Worm (Caenorhabditis elegans) whole organism, L3 larva: ENCODE data around the gene sri-30.

ENCODE experiments used
- R02D3.7 ChIP-seq: fragments of 150-350 bp; optimal IDR thresholded peaks from 2 replicates; lab custom pipeline; 2014; ENCODE audit warnings: missing biosample characterization, missing genetic modification characterization
- aly-2 ChIP-seq: fragments of 150-350 bp; optimal IDR thresholded peaks from 2 replicates; lab custom pipeline; 2014; ENCODE audit warnings: missing biosample characterization, missing genetic modification characterization
- ama-1 ChIP-seq: fragments of 150-350 bp; optimal IDR thresholded peaks from 2 replicates; lab custom pipeline; 2018
- ceh-16 ChIP-seq: sonication (generic microtip); optimal IDR thresholded peaks from 2 replicates; lab custom pipeline; 2017; ENCODE audit warnings: missing biosample characterization, missing genetic modification characterization
- ceh-28 ChIP-seq: fragments of 150-350 bp; optimal IDR thresholded peaks from 2 replicates; lab custom pipeline; 2014; ENCODE audit warnings: missing biosample characterization, missing genetic modification reagents, missing genetic modification characterization
- ceh-82 ChIP-seq: fragments of 150-350 bp; optimal IDR thresholded peaks from 2 replicates; lab custom pipeline; 2014; ENCODE audit warnings: missing biosample characterization, missing genetic modification characterization
- ceh-9 ChIP-seq: sonication (generic microtip); optimal IDR thresholded peaks from 2 replicates; lab custom pipeline; 2018; ENCODE audit warnings: missing biosample characterization, missing genetic modification characterization
- daf-12 ChIP-seq: fragments of 150-350 bp; optimal IDR thresholded peaks from 2 replicates; lab custom pipeline; 2014; ENCODE audit warnings: missing biosample characterization, missing genetic modification reagents, missing genetic modification characterization
- egl-27 ChIP-seq: sonication (generic microtip); optimal IDR thresholded peaks from 4 replicates; lab custom pipeline; 2017; ENCODE audit warnings: missing biosample characterization, missing genetic modification reagents, missing genetic modification characterization
- elt-1 ChIP-seq: fragments of 150-350 bp; optimal IDR thresholded peaks from 2 replicates; lab custom pipeline; 2014; ENCODE audit warnings: missing biosample characterization, missing genetic modification characterization
- elt-2 ChIP-seq: sonication (generic microtip); optimal IDR thresholded peaks from 2 replicates; lab custom pipeline; 2016; ENCODE audit warnings: missing genetic modification reagents, mild to moderate bottlenecking, missing genetic modification characterization, missing compliant biosample characterization
- elt-3 ChIP-seq, 3 experiments: fragments of 150-350 bp in 1 of 3; sonication (generic microtip) in 2 of 3; optimal IDR thresholded peaks; 2 replicates in 2 of 3; 4 replicates in 1 of 3; lab custom pipeline; 2014 to 2017; ENCODE audit warnings: missing biosample characterization in 3 of 3, missing genetic modification characterization in 3 of 3
- fkh-10 ChIP-seq: sonication (generic microtip); optimal IDR thresholded peaks from 2 replicates; lab custom pipeline; 2017; ENCODE audit warnings: missing biosample characterization, missing genetic modification reagents, missing genetic modification characterization
- fkh-2 ChIP-seq: fragments of 150-350 bp; optimal IDR thresholded peaks from 2 replicates; lab custom pipeline; 2014; ENCODE audit warnings: missing biosample characterization, missing genetic modification reagents, missing genetic modification characterization
- jun-1 ChIP-seq: fragments of 150-350 bp; optimal IDR thresholded peaks from 2 replicates; lab custom pipeline; 2014; ENCODE audit warnings: missing biosample characterization, missing genetic modification reagents, missing genetic modification characterization
- lin-15B ChIP-seq: fragments of 150-350 bp; optimal IDR thresholded peaks from 2 replicates; lab custom pipeline; 2014; ENCODE audit warnings: missing biosample characterization, missing genetic modification characterization
- mml-1 ChIP-seq: fragments of 150-350 bp; sonication (generic microtip); optimal IDR thresholded peaks from 3 replicates; lab custom pipeline; 2014; ENCODE audit warnings: missing biosample characterization, missing genetic modification characterization
- nfya-1 ChIP-seq: sonication (generic microtip); optimal IDR thresholded peaks from 2 replicates; lab custom pipeline; 2017; ENCODE audit warnings: missing genetic modification characterization, mild to moderate bottlenecking, missing compliant biosample characterization, antibody characterized with exemption, moderate library complexity; ENCODE audit not compliant: insufficient read depth
- nhr-12 ChIP-seq: fragments of 150-350 bp; optimal IDR thresholded peaks from 2 replicates; lab custom pipeline; 2014; ENCODE audit warnings: missing biosample characterization, missing genetic modification characterization
- nhr-23 ChIP-seq: fragments of 150-350 bp; optimal IDR thresholded peaks from 2 replicates; lab custom pipeline; 2014; ENCODE audit warnings: missing biosample characterization, missing genetic modification reagents, missing genetic modification characterization
- nhr-25 ChIP-seq: sonication (generic microtip); optimal IDR thresholded peaks from 2 replicates; lab custom pipeline; 2017; ENCODE audit warnings: missing biosample characterization, missing genetic modification characterization
- nhr-28 ChIP-seq: fragments of 150-350 bp; optimal IDR thresholded peaks from 2 replicates; lab custom pipeline; 2014; ENCODE audit warnings: missing biosample characterization, missing genetic modification characterization
- nhr-43 ChIP-seq: sonication (generic microtip); optimal IDR thresholded peaks from 2 replicates; lab custom pipeline; 2016; ENCODE audit warnings: mild to moderate bottlenecking, missing genetic modification characterization, missing compliant biosample characterization; ENCODE audit not compliant: poor library complexity, severe bottlenecking
- nhr-67 ChIP-seq: fragments of 150-350 bp; optimal IDR thresholded peaks from 2 replicates; lab custom pipeline; 2014; ENCODE audit warnings: missing biosample characterization, missing genetic modification characterization
- nhr-76 ChIP-seq: fragments of 150-350 bp; sonication (generic microtip); optimal IDR thresholded peaks from 5 replicates; lab custom pipeline; 2014; ENCODE audit warnings: missing biosample characterization, missing genetic modification characterization
- pha-4 ChIP-seq: fragments of 150-350 bp; optimal IDR thresholded peaks from 2 replicates; lab custom pipeline; 2014; ENCODE audit warnings: missing biosample characterization, missing genetic modification reagents, missing genetic modification characterization
- pqm-1 ChIP-seq: fragments of 150-350 bp; optimal IDR thresholded peaks from 2 replicates; lab custom pipeline; 2017; ENCODE audit warnings: missing biosample characterization, missing genetic modification characterization, inconsistent platforms
- sea-2 ChIP-seq: fragments of 150-350 bp; sonication (generic microtip); optimal IDR thresholded peaks from 4 replicates; lab custom pipeline; 2014; ENCODE audit warnings: missing biosample characterization, missing genetic modification reagents, missing genetic modification characterization
- skn-1 ChIP-seq: fragments of 150-350 bp; optimal IDR thresholded peaks from 2 replicates; lab custom pipeline; 2014; ENCODE audit warnings: missing biosample characterization, missing genetic modification characterization
- snpc-4 ChIP-seq: fragments of 150-350 bp; optimal IDR thresholded peaks from 2 replicates; lab custom pipeline; 2014; ENCODE audit warnings: missing biosample characterization, missing genetic modification characterization
- tbx-2 ChIP-seq: sonication (generic microtip); optimal IDR thresholded peaks from 2 replicates; lab custom pipeline; 2016; ENCODE audit warnings: mild to moderate bottlenecking, missing genetic modification characterization, missing compliant biosample characterization
- unc-39 ChIP-seq: sonication (generic microtip); optimal IDR thresholded peaks from 4 replicates; lab custom pipeline; 2017; ENCODE audit warnings: missing biosample characterization, missing genetic modification characterization
- unc-62 ChIP-seq: fragments of 150-350 bp; sonication (generic microtip); optimal IDR thresholded peaks from 4 replicates; lab custom pipeline; 2014; ENCODE audit warnings: missing biosample characterization, missing genetic modification reagents, missing genetic modification characterization
- zag-1 ChIP-seq: fragments of 150-350 bp; optimal IDR thresholded peaks from 2 replicates; lab custom pipeline; 2014; ENCODE audit warnings: missing biosample characterization, missing genetic modification characterization
- ztf-11 ChIP-seq: fragments of 150-350 bp; optimal IDR thresholded peaks from 2 replicates; lab custom pipeline; 2014; ENCODE audit warnings: missing biosample characterization, missing genetic modification characterization
- ztf-4 ChIP-seq: fragments of 150-350 bp; optimal IDR thresholded peaks from 2 replicates; lab custom pipeline; 2014; ENCODE audit warnings: missing biosample characterization, missing genetic modification characterization

The sri-30 gene

DNA sequence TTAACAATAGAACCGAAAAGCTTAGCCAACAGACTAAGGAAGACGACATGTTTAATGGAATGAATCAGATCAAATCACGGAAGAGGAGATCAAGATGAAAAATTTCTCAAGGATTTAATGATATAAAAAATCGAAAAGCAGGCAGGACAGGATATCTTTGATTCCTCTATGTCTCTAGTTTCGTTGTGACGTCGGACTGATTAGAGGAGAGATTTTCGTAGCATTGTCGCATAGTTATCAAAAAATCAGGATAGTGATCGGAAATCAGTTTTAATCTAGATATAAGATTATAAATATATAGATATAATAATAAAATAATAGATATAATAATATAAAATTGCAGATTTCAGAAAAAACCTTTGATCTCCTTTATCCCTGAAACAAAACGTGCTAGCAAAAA is 2.6 kb upstream of the sri-30 start, which contains the start of gene B0454.8:
Gene B0454.8 (minus strand): TSS at position 101 of the 400 bp plus-strand sequence.
- TF ChIP-seq sea-2 (GFP tag; lab: Kevin White, UChicago) (no peak), daf-12 (tag; lab: Kevin White, UChicago) (no peak), elt-3 (tag; optimal IDR thresholded peaks at IDR 0.05; lab: Kevin White, UChicago) (no peak), nfya-1 (tag; lab: Kevin White, UChicago) (no peak), nhr-67 (tag; lab: Kevin White, UChicago) (no peak), fkh-10 (GFP tag; lab: Kevin White, UChicago) (no peak), zag-1 (tag; lab: Kevin White, UChicago) (no peak), nhr-23 (tag; lab: Kevin White, UChicago) (no peak), unc-62 (GFP tag; lab: Kevin White, UChicago) (no peak), ceh-9 (tag; lab: Kevin White, UChicago) (no peak), ceh-82 (tag; lab: Kevin White, UChicago) (no peak), elt-1 (tag; lab: Kevin White, UChicago) (no peak), ztf-11 (no peak), nhr-76 (tag; lab: Kevin White, UChicago) (no peak)

DNA sequence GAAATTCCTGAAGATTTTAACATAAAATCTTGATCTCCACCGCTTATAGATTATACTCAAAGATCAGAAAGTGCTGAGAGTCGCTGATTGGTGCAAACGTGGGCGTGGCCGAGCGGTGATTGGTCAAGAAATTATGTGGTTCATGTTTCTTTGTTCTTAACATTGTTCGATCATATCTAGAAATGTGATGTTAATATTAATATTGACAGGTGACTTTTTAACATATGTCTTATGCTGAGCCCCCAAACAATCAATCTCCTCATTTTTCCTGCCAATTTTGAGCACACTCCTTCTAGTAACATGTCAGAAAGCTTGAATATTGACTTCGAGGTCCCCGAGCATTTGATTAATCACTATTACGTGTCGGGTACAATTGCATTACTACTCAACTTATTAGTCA is 2.0 kb upstream of the sri-30 start, which contains the start of gene sri-29:
Gene sri-29 (plus strand): TSS at position 301 of the 400 bp plus-strand sequence.
- TF ChIP-seq nhr-43 (tag; lab: Kevin White, UChicago), result no peak
- no peak for TF ChIP-seq tbx-2 (tag; lab: Kevin White, UChicago)
- TF ChIP-seq mml-1, result no peak
- no peak for TF ChIP-seq nhr-12
- TF ChIP-seq lin-15B (tag; lab: Kevin White, UChicago), result no peak

DNA sequence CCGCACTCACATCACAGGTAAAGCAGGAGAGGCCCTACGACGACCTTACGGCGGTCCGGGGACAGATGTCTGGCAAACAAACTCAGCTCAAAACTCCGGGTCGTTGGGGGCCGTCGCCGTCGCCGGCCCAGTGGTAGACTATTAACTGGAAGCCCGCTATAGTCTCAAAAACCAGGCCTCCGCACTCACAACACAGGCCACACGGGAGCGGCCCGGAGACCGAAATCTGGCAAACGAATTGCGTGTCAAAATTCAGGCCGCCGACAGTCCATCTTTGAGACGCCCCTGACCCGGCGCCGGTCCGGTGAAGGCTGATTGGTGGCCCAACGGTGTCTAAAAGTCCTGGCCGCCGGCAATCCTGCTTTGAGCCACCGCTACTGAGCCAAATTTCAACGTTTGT is 553 bp upstream of the sri-30 start:
- no peak for TF ChIP-seq pha-4 (tag; lab: Kevin White, UChicago)
- no peak for TF ChIP-seq mml-1
- no peak for TF ChIP-seq elt-2 (tag; lab: Kevin White, UChicago)
- no peak for TF ChIP-seq nhr-25 (tag; lab: Kevin White, UChicago)
- TF ChIP-seq nfya-1 (tag; lab: Kevin White, UChicago), result no peak
- TF ChIP-seq nhr-28 (tag; lab: Kevin White, UChicago), result no peak
- no peak for TF ChIP-seq elt-1 (tag; lab: Kevin White, UChicago)
- TF ChIP-seq egl-27 (tag; lab: Kevin White, UChicago), result no peak
- no peak for TF ChIP-seq ama-1 (lab: Kevin White, UChicago)
- TF ChIP-seq aly-2 (tag; lab: Kevin White, UChicago), result no peak
- no peak for TF ChIP-seq nhr-67 (tag; lab: Kevin White, UChicago)
- no peak for TF ChIP-seq ceh-82 (tag; lab: Kevin White, UChicago)
- TF ChIP-seq lin-15B (tag; lab: Kevin White, UChicago), result no peak

DNA sequence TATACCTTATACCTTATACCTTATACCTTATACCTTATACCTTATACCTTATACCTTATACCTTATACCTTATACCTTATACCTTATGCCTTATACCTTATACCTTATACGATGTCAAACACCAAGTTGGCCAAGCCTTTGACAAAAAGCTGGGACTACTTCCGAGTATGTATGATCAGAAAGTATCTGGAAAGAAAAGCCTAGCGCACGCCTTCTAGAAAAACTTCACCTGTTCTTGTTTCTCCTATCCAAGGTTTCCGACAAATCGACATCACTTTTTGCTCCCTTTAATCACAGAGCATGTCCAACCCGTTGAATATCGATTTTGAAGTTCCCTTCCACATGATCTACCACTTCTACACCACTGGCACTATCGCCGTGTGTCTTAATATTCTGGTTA is 2.4 kb downstream of the sri-30 start, which contains the start of gene sri-28:
Gene sri-28 (plus strand): TSS at position 301 of the 400 bp plus-strand sequence.
- TF ChIP-seq nhr-25 (tag; lab: Kevin White, UChicago) (no peak), fkh-10 (GFP tag; lab: Kevin White, UChicago) (no peak), nhr-12 (no peak)

DNA sequence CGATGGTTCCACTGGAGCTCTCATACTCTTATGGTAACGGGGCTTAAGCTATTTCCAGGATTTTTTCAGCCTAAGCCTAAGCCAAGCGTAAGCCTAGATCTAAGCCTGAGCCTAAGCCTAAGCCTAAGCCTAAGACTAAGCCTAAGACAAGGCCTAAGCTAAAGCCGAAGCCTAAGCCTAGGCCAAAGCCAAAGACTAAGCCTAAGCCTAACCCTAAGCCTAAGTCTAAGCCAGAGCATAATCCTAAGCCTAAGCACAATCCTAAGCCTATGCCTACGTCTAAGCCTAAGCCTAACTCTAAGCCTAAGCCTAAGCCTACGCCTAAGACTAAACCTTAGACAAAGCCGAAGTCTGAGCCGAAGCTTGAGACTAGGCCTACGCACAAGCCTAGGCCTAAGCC is 3.0 kb downstream of the sri-30 start:
- TF ChIP-seq snpc-4 (tag; lab: Kevin White, UChicago) (no peak), fkh-10 (GFP tag; lab: Kevin White, UChicago) (no peak), unc-62 (GFP tag; lab: Kevin White, UChicago) (no peak), R02D3.7 (tag; lab: Kevin White, UChicago) (no peak), ceh-28 (tag; lab: Kevin White, UChicago) (no peak), nfya-1 (tag; lab: Kevin White, UChicago) (no peak), pqm-1 (tag; lab: Kevin White, UChicago) (no peak)
- TF ChIP-seq, all 47 proteins: peak for 0

DNA sequence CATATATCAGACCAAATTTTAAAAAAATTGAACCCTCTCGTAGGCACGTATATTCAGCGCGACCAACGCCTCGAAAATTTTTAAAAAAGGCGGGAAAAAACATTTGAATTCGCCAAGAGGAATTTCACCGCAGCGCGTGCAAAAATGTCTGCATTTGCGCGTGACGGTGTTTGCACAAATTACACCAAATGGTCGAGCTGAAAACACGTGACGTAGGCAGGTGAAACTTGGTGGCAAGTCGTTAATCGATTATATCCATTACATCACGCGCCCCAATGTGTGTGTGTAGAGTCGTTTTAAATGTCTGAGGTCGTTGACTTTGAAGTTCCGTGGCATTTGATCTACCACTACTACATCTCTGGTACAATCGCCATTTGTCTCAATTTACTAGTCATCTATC is 4.7 kb downstream of the sri-30 start, which contains the start of gene sri-31:
Gene sri-31 (plus strand): TSS at position 301 of the 400 bp plus-strand sequence.
- TF ChIP-seq tbx-2 (tag; lab: Kevin White, UChicago), result no peak
- TF ChIP-seq nhr-76 (tag; lab: Kevin White, UChicago), result no peak
- no peak for TF ChIP-seq ceh-82 (tag; lab: Kevin White, UChicago)
- no peak for TF ChIP-seq jun-1
- no peak for TF ChIP-seq daf-12 (tag; lab: Kevin White, UChicago)
- no peak for TF ChIP-seq ceh-16 (tag; lab: Kevin White, UChicago)
- no peak for TF ChIP-seq zag-1 (tag; lab: Kevin White, UChicago)
- no peak for TF ChIP-seq fkh-2
- no peak for TF ChIP-seq skn-1
- TF ChIP-seq pqm-1 (tag; lab: Kevin White, UChicago), result no peak
- TF ChIP-seq nfya-1 (tag; lab: Kevin White, UChicago), result no peak
- TF ChIP-seq nhr-28 (tag; lab: Kevin White, UChicago), result no peak
- TF ChIP-seq unc-39 (tag; lab: Kevin White, UChicago), result no peak
- no peak for TF ChIP-seq fkh-10 (GFP tag; lab: Kevin White, UChicago)
- no peak for TF ChIP-seq aly-2 (tag; lab: Kevin White, UChicago)
- no peak for TF ChIP-seq ztf-4 (tag; lab: Kevin White, UChicago)
- TF ChIP-seq ceh-28 (tag; lab: Kevin White, UChicago), result no peak
- no peak for TF ChIP-seq R02D3.7 (tag; lab: Kevin White, UChicago)
- TF ChIP-seq nhr-23 (tag; lab: Kevin White, UChicago), result no peak
